Worm (Caenorhabditis elegans) whole organism, L1 larva: ENCODE results near the gene F08F8.6.
A peak's percentile ranks its signal among the peaks of the same experiment; 100 is the strongest.

Source experiments
- C16A3.4 ChIP-seq: fragments of 150-350 bp; optimal IDR thresholded peaks from 2 replicates; lab custom pipeline; 2014; ENCODE audit warnings: missing biosample characterization, missing genetic modification characterization
- C34B4.2 ChIP-seq: sonication (generic microtip); optimal IDR thresholded peaks from 2 replicates; lab custom pipeline; 2017; ENCODE audit warnings: mild to moderate bottlenecking, missing genetic modification characterization, missing compliant biosample characterization
- F16B12.6 ChIP-seq: fragments of 150-350 bp; optimal IDR thresholded peaks from 2 replicates; lab custom pipeline; 2014; ENCODE audit warnings: missing biosample characterization, missing genetic modification characterization
- Y116A8C.19 ChIP-seq: sonication (generic microtip); optimal IDR thresholded peaks from 2 replicates; lab custom pipeline; 2016; ENCODE audit warnings: missing compliant biosample characterization, missing genetic modification characterization, borderline replicate concordance
- alr-1 ChIP-seq: fragments of 200-800 bp; sonication (Bioruptor generic); optimal IDR thresholded peaks from 2 replicates; lab custom pipeline; 2018; ENCODE audit warnings: borderline replicate concordance, mild to moderate bottlenecking, missing genetic modification characterization, missing compliant biosample characterization
- aly-2 ChIP-seq: fragments of 150-350 bp; optimal IDR thresholded peaks from 2 replicates; lab custom pipeline; 2014; ENCODE audit warnings: missing biosample characterization, missing genetic modification characterization
- ama-1 ChIP-seq: fragments of 150-350 bp; optimal IDR thresholded peaks from 2 replicates; lab custom pipeline; 2014
- blmp-1 ChIP-seq: fragments of 150-350 bp; optimal IDR thresholded peaks from 2 replicates; lab custom pipeline; 2014; ENCODE audit warnings: missing biosample characterization, missing genetic modification characterization
- ceh-63 ChIP-seq: fragments of 200-800 bp; sonication (Bioruptor generic); optimal IDR thresholded peaks from 2 replicates; lab custom pipeline; 2018; ENCODE audit warnings: mild to moderate bottlenecking, missing genetic modification characterization, missing compliant biosample characterization
- ceh-82 ChIP-seq, 3 experiments: fragments of 150-350 bp in 1 of 3; sonication (generic microtip) in 2 of 3; optimal IDR thresholded peaks; 2 replicates each; lab custom pipeline; 2014 to 2017; ENCODE audit warnings: missing biosample characterization in 3 of 3, missing genetic modification characterization in 3 of 3
- ceh-88 ChIP-seq: fragments of 200-800 bp; sonication (Bioruptor generic); IDR thresholded peaks from 2 replicates; pipeline ENCODE4 v1.3.6; 2022; ENCODE audit warnings: missing genetic modification characterization, missing compliant biosample characterization
- ces-1 ChIP-seq: fragments of 150-350 bp; optimal IDR thresholded peaks from 2 replicates; lab custom pipeline; 2014; ENCODE audit warnings: missing biosample characterization, missing genetic modification reagents, missing genetic modification characterization
- dpl-1 ChIP-seq, 3 experiments: fragments of 150-350 bp in 2 of 3; sonication (generic microtip) in 1 of 3; optimal IDR thresholded peaks; 2 replicates each; lab custom pipeline; 2014 to 2017; ENCODE audit warnings: missing biosample characterization in 3 of 3, missing genetic modification characterization in 3 of 3, missing genetic modification reagents in 3 of 3
- dsc-1 ChIP-seq: sonication (generic microtip); optimal IDR thresholded peaks from 2 replicates; lab custom pipeline; 2016; ENCODE audit warnings: mild to moderate bottlenecking, missing genetic modification characterization, missing compliant biosample characterization
- efl-1 ChIP-seq, 4 experiments: fragments of 150-350 bp; optimal IDR thresholded peaks in 3 of 4; peaks in 1 of 4; 1 replicate in 1 of 4; 2 replicates in 3 of 4; lab custom pipeline; 2014; ENCODE audit warnings: missing biosample characterization in 2 of 4, missing genetic modification characterization in 2 of 4, missing genetic modification reagents in 2 of 4
- egl-13 ChIP-seq: sonication (generic microtip); optimal IDR thresholded peaks from 2 replicates; lab custom pipeline; 2016; ENCODE audit warnings: missing genotype, missing genetic modification reagents, missing genetic modification characterization, missing compliant biosample characterization
- egl-27 ChIP-seq, 2 experiments: fragments of 150-350 bp in 1 of 2; sonication (generic microtip); optimal IDR thresholded peaks; 3 replicates each; lab custom pipeline; 2017 to 2018; ENCODE audit warnings: missing biosample characterization in 2 of 2, missing genetic modification characterization in 2 of 2, missing genetic modification reagents in 2 of 2
- elt-2 ChIP-seq: sonication (generic microtip); optimal IDR thresholded peaks from 2 replicates; lab custom pipeline; 2016; ENCODE audit warnings: missing genetic modification characterization, mild to moderate bottlenecking, inconsistent platforms, missing compliant biosample characterization, missing genetic modification reagents
- elt-3 ChIP-seq, 6 experiments: fragments of 150-350 bp in 1 of 6; sonication (generic microtip); optimal IDR thresholded peaks; 2 replicates each; lab custom pipeline; 2017 to 2018; ENCODE audit warnings: missing biosample characterization in 6 of 6, missing genetic modification characterization in 6 of 6, inconsistent platforms in 1 of 6
- ets-5 ChIP-seq: fragments of 200-800 bp; sonication (Bioruptor generic); IDR thresholded peaks from 2 replicates; pipeline ENCODE4 v1.3.6; 2022; ENCODE audit warnings: missing genetic modification characterization, missing compliant biosample characterization
- fkh-10 ChIP-seq: sonication (generic microtip); optimal IDR thresholded peaks from 2 replicates; lab custom pipeline; 2017; ENCODE audit warnings: missing biosample characterization, missing genetic modification reagents, missing genetic modification characterization
- hlh-17 ChIP-seq: fragments of 200-800 bp; sonication (Bioruptor generic); optimal IDR thresholded peaks from 2 replicates; lab custom pipeline; 2018; ENCODE audit warnings: missing genetic modification characterization, mild to moderate bottlenecking, missing compliant biosample characterization, moderate library complexity, borderline replicate concordance
- hpl-2 ChIP-seq: fragments of 150-350 bp; optimal IDR thresholded peaks from 2 replicates; lab custom pipeline; 2014; ENCODE audit warnings: missing biosample characterization, missing genetic modification reagents, missing genetic modification characterization
- irx-1 ChIP-seq: sonication (generic microtip); optimal IDR thresholded peaks from 2 replicates; lab custom pipeline; 2016; ENCODE audit warnings: missing genetic modification characterization, missing compliant biosample characterization
- lin-14 ChIP-seq: fragments of 200-800 bp; sonication (Bioruptor generic); optimal IDR thresholded peaks from 2 replicates; lab custom pipeline; 2018; ENCODE audit warnings: mild to moderate bottlenecking, missing genetic modification characterization, moderate library complexity, missing compliant biosample characterization
- lin-15B ChIP-seq: fragments of 150-350 bp; sonication (generic microtip); optimal IDR thresholded peaks from 3 replicates; lab custom pipeline; 2014; ENCODE audit warnings: missing biosample characterization, missing genetic modification characterization
- lin-35 ChIP-seq, 2 experiments: fragments of 150-350 bp; optimal IDR thresholded peaks; 2 replicates each; lab custom pipeline; 2014; ENCODE audit warnings: missing biosample characterization in 2 of 2, missing genetic modification characterization in 2 of 2, missing genetic modification reagents in 2 of 2
- lin-39 ChIP-seq: fragments of 150-350 bp; optimal IDR thresholded peaks from 2 replicates; lab custom pipeline; 2014; ENCODE audit warnings: missing biosample characterization, missing genetic modification reagents, missing genetic modification characterization
- lir-3 ChIP-seq: sonication (generic microtip); optimal IDR thresholded peaks from 2 replicates; lab custom pipeline; 2016; ENCODE audit warnings: mild to moderate bottlenecking, missing genetic modification characterization, moderate library complexity, missing compliant biosample characterization; ENCODE audit not compliant: poor library complexity
- mef-2 ChIP-seq: fragments of 150-350 bp; optimal IDR thresholded peaks from 2 replicates; lab custom pipeline; 2014; ENCODE audit warnings: missing biosample characterization, missing genetic modification characterization
- mep-1 ChIP-seq: fragments of 150-350 bp; optimal IDR thresholded peaks from 2 replicates; lab custom pipeline; 2014; ENCODE audit warnings: missing biosample characterization, missing genetic modification characterization
- nhr-11 ChIP-seq: fragments of 150-350 bp; optimal IDR thresholded peaks from 2 replicates; lab custom pipeline; 2014; ENCODE audit warnings: missing biosample characterization, missing genetic modification characterization
- nhr-12 ChIP-seq: sonication (generic microtip); optimal IDR thresholded peaks from 2 replicates; lab custom pipeline; 2017; ENCODE audit warnings: missing biosample characterization, missing genetic modification characterization
- nhr-19 ChIP-seq: fragments of 200-800 bp; sonication (Bioruptor generic); conservative IDR thresholded peaks from 2 replicates; pipeline ENCODE4 v1.3.6; 2022; ENCODE audit warnings: missing genetic modification characterization, missing compliant biosample characterization
- nhr-28 ChIP-seq: fragments of 150-350 bp; optimal IDR thresholded peaks from 2 replicates; lab custom pipeline; 2014; ENCODE audit warnings: missing biosample characterization, missing genetic modification characterization
- nhr-47 ChIP-seq: sonication (generic microtip); optimal IDR thresholded peaks from 2 replicates; lab custom pipeline; 2016; ENCODE audit warnings: mild to moderate bottlenecking, missing genetic modification characterization, moderate library complexity, missing compliant biosample characterization
- nhr-77 ChIP-seq: fragments of 150-350 bp; optimal IDR thresholded peaks from 2 replicates; lab custom pipeline; 2014; ENCODE audit warnings: missing biosample characterization, missing genetic modification characterization
- nhr-85 ChIP-seq: sonication (generic microtip); peaks from one replicate; lab custom pipeline; 2016; ENCODE audit warnings: missing genetic modification characterization, inconsistent platforms, missing compliant biosample characterization
- nhr-90 ChIP-seq: sonication (generic microtip); optimal IDR thresholded peaks from 2 replicates; lab custom pipeline; 2016; ENCODE audit warnings: mild to moderate bottlenecking, missing genetic modification characterization, missing compliant biosample characterization; ENCODE audit not compliant: poor library complexity
- pag-3 ChIP-seq: sonication (generic microtip); optimal IDR thresholded peaks from 2 replicates; lab custom pipeline; 2017; ENCODE audit warnings: missing genetic modification characterization, mild to moderate bottlenecking, missing compliant biosample characterization, antibody characterized with exemption, borderline replicate concordance; ENCODE audit not compliant: insufficient read depth
- pqm-1 ChIP-seq: sonication (generic microtip); optimal IDR thresholded peaks from 3 replicates; lab custom pipeline; 2017; ENCODE audit warnings: missing biosample characterization, missing genetic modification characterization
- snpc-4 ChIP-seq: fragments of 150-350 bp; optimal IDR thresholded peaks from 2 replicates; lab custom pipeline; 2014; ENCODE audit warnings: missing biosample characterization, missing genetic modification characterization
- sptf-1 ChIP-seq: fragments of 150-350 bp; optimal IDR thresholded peaks from 2 replicates; lab custom pipeline; 2014; ENCODE audit warnings: missing biosample characterization, missing genetic modification characterization
- sup-37 ChIP-seq: fragments of 200-800 bp; sonication (Bioruptor generic); optimal IDR thresholded peaks from 2 replicates; lab custom pipeline; 2018; ENCODE audit warnings: mild to moderate bottlenecking, missing genetic modification characterization, missing compliant biosample characterization
- swsn-7 ChIP-seq: sonication (generic microtip); optimal IDR thresholded peaks from 2 replicates; lab custom pipeline; 2016; ENCODE audit warnings: missing genetic modification characterization, missing compliant biosample characterization
- tbx-2 ChIP-seq: sonication (generic microtip); optimal IDR thresholded peaks from 2 replicates; lab custom pipeline; 2016; ENCODE audit warnings: missing genetic modification characterization, missing compliant biosample characterization
- tlp-1 ChIP-seq: fragments of 150-350 bp; optimal IDR thresholded peaks from 2 replicates; lab custom pipeline; 2014; ENCODE audit warnings: missing biosample characterization, missing genetic modification characterization
- unc-130 ChIP-seq: fragments of 150-350 bp; optimal IDR thresholded peaks from 2 replicates; lab custom pipeline; 2017; ENCODE audit warnings: missing biosample characterization, missing genetic modification characterization, inconsistent platforms
- unc-86 ChIP-seq: sonication (generic microtip); optimal IDR thresholded peaks from 2 replicates; lab custom pipeline; 2016; ENCODE audit warnings: missing genetic modification characterization, missing compliant biosample characterization
- xbp-1 ChIP-seq: sonication (generic microtip); optimal IDR thresholded peaks from 2 replicates; lab custom pipeline; 2016; ENCODE audit warnings: missing genetic modification characterization, missing compliant biosample characterization
- zip-4 ChIP-seq: fragments of 200-800 bp; sonication (Bioruptor generic); optimal IDR thresholded peaks from 2 replicates; lab custom pipeline; 2018; ENCODE audit warnings: mild to moderate bottlenecking, missing genetic modification characterization, moderate library complexity, missing compliant biosample characterization
- ztf-4 ChIP-seq: fragments of 150-350 bp; optimal IDR thresholded peaks from 2 replicates; lab custom pipeline; 2014; ENCODE audit warnings: missing biosample characterization, missing genetic modification characterization

The F08F8.6 gene

ce11 chrIII:7359037-7359548 is 15.6 kb downstream of the F08F8.6 start, which contains the start of the genes eco-1 and hmgr-1 (continued):
- TF ChIP-seq egl-27 (tag; optimal IDR thresholded peaks at IDR 0.05; lab: Kevin White, UChicago): no peak
- peak; percentile 52 for TF ChIP-seq mep-1
- no peak for TF ChIP-seq alr-1 (tag; lab: Kevin White, UChicago)
- TF ChIP-seq pag-3 (tag; lab: Kevin White, UChicago): no peak
- no peak for TF ChIP-seq nhr-12
- TF ChIP-seq C34B4.2 (tag; lab: Kevin White, UChicago): no peak
- no peak for TF ChIP-seq blmp-1 (tag; lab: Kevin White, UChicago)
- TF ChIP-seq unc-130: no peak
- TF ChIP-seq elt-2 (tag; lab: Kevin White, UChicago): no peak
- no peak for TF ChIP-seq ama-1 (lab: Kevin White, UChicago)
- no peak for TF ChIP-seq irx-1 (tag; lab: Kevin White, UChicago)
- no peak for TF ChIP-seq ztf-4
- TF ChIP-seq hlh-17 (GFP tag; lab: Kevin White, UChicago): no peak
- peak; percentile 24 for TF ChIP-seq unc-86 (tag; lab: Kevin White, UChicago)
- peak; percentile 39 for TF ChIP-seq xbp-1 (tag; lab: Kevin White, UChicago)
- no peak for TF ChIP-seq nhr-11 (tag; lab: Kevin White, UChicago)
- no peak for TF ChIP-seq ceh-88
- no peak for TF ChIP-seq hpl-2 (GFP tag; lab: Kevin White, UChicago)
- TF ChIP-seq zip-4: peak; percentile 0
- TF ChIP-seq Y116A8C.19 (tag; lab: Kevin White, UChicago): no peak
- peak; percentile 16 for TF ChIP-seq lin-15B (tag; lab: Kevin White, UChicago)
- peak; percentile 8 for TF ChIP-seq C16A3.4 (tag; lab: Kevin White, UChicago)
- peak in 2 of 3 experiments; percentile 3 to 26 for TF ChIP-seq ceh-82 (tag; optimal IDR thresholded peaks at IDR 0.05; lab: Kevin White, UChicago)
- peak; percentile 28 for TF ChIP-seq dsc-1 (tag; lab: Kevin White, UChicago)
- TF ChIP-seq lir-3: peak; percentile 38
- TF ChIP-seq elt-3 (tag; optimal IDR thresholded peaks at IDR 0.05; lab: Kevin White, UChicago): no peak
- no peak for TF ChIP-seq nhr-28
- no peak for TF ChIP-seq ces-1
- TF ChIP-seq lin-35 (GFP tag; optimal IDR thresholded peaks at IDR 0.05; lab: Kevin White, UChicago): peak; percentile 52 to 87
- TF ChIP-seq nhr-19 (GFP tag; lab: Robert Waterston, UW): peak; percentile 27
- TF ChIP-seq ets-5: no peak
- TF ChIP-seq snpc-4 (tag; lab: Kevin White, UChicago): no peak
- peak; percentile 42 for TF ChIP-seq F16B12.6 (tag; lab: Kevin White, UChicago)
- TF ChIP-seq mef-2 (tag; lab: Kevin White, UChicago): no peak
- TF ChIP-seq nhr-47 (tag; lab: Kevin White, UChicago): peak; percentile 50
- TF ChIP-seq dpl-1 (GFP tag; optimal IDR thresholded peaks at IDR 0.05; lab: Kevin White, UChicago): peak; percentile 65 to 83 (median 76)
- TF ChIP-seq aly-2 (tag; lab: Kevin White, UChicago): no peak
- no peak for TF ChIP-seq lin-39 (tag; lab: Kevin White, UChicago)
- TF ChIP-seq tlp-1 (tag; lab: Kevin White, UChicago): no peak
- TF ChIP-seq nhr-90 (tag; lab: Kevin White, UChicago): peak; percentile 41
- TF ChIP-seq sup-37 (GFP tag; lab: Kevin White, UChicago): no peak
- TF ChIP-seq ceh-63: no peak
- no peak for TF ChIP-seq nhr-77 (tag; lab: Kevin White, UChicago)
- peak; percentile 17 to 79 for TF ChIP-seq efl-1 (optimal IDR thresholded peaks at IDR 0.05; lab: Kevin White, UChicago)
- TF ChIP-seq efl-1 (GFP tag; optimal IDR thresholded peaks at IDR 0.05 in 1 of 2; lab: Kevin White, UChicago): peak; percentile 83 to 98
- peak; percentile 27 for TF ChIP-seq tbx-2 (tag; lab: Kevin White, UChicago)
- TF ChIP-seq sptf-1: no peak
- TF ChIP-seq lin-14 (GFP tag; lab: Kevin White, UChicago): no peak
- peak; percentile 53 for TF ChIP-seq swsn-7 (tag; lab: Kevin White, UChicago)
- TF ChIP-seq nhr-85: no peak
- TF ChIP-seq egl-13 (tag; lab: Kevin White, UChicago): no peak
- TF ChIP-seq fkh-10: no peak
- TF ChIP-seq pqm-1: no peak
